Fruit fly (Drosophila melanogaster) ovary, adult (tissue): ENCODE results near the gene CG17075.

ENCODE experiments used
- CG17801 ChIP-seq: fragments of 200-800 bp; optimal IDR thresholded peaks from 2 replicates; lab custom pipeline; 2019; ENCODE audit warnings: missing biosample characterization, mild to moderate bottlenecking, missing genetic modification characterization, moderate library complexity; ENCODE audit not compliant: partially characterized antibody

The CG17075 gene

dm6 chr2L:223867-224598 is 43.3 kb downstream of the CG17075 start:
- TF ChIP-seq CG17801 (GFP tag; lab: Kevin White, UChicago) = no peak

- TF ChIP-seq CG17801 (GFP tag; lab: Kevin White, UChicago) = peak; percentile 34
These were observed 44.0 kb downstream of the CG17075 start for dm6 chr2L:223351-223750.

- no peak for TF ChIP-seq CG17801 (GFP tag; lab: Kevin White, UChicago)
These were observed 44.4 kb downstream of the CG17075 start for dm6 chr2L:222867-223266.

- peak; percentile 22 for TF ChIP-seq CG17801 (GFP tag; lab: Kevin White, UChicago)
These were observed 45.3 kb downstream of the CG17075 start for dm6 chr2L:221939-222489.

dm6 chr2L:221152-221551 is 46.2 kb downstream of the CG17075 start:
- no peak for TF ChIP-seq CG17801 (GFP tag; lab: Kevin White, UChicago)

dm6 chr2L:220509-220908 is 46.8 kb downstream of the CG17075 start:
- TF ChIP-seq CG17801 (GFP tag; lab: Kevin White, UChicago) = peak; percentile 11

dm6 chr2L:219441-220033 is 47.8 kb downstream of the CG17075 start:
- no peak for TF ChIP-seq CG17801 (GFP tag; lab: Kevin White, UChicago)
